Fruit fly (Drosophila melanogaster) whole organism, embryonic: ENCODE measurements around the gene CG14326.
A peak's percentile ranks its signal among the peaks of the same experiment; 100 is the strongest.

ENCODE experiments used
- Aef1 ChIP-seq: fragments of 200-800 bp; sonication (Bioruptor generic); IDR thresholded peaks from 3 replicates; pipeline ENCODE4 v1.3.6; 2022; ENCODE audit warnings: missing biosample characterization, missing genetic modification characterization
- CG10209 ChIP-seq: fragments of 200-800 bp; sonication (Bioruptor generic); optimal IDR thresholded peaks from 3 replicates; lab custom pipeline; 2017; ENCODE audit warnings: missing biosample characterization, mild to moderate bottlenecking, missing genetic modification characterization, missing genetic modification reagents
- CG11695 ChIP-seq: fragments of 200-800 bp; sonication (Bioruptor generic); IDR thresholded peaks from 3 replicates; pipeline ENCODE4 v1.3.6; 2022; ENCODE audit warnings: missing biosample characterization, missing genetic modification characterization
- CG11723 ChIP-seq: fragments of 200-800 bp; sonication (Bioruptor generic); optimal IDR thresholded peaks from 2 replicates; lab custom pipeline; 2017; ENCODE audit warnings: missing biosample characterization, mild to moderate bottlenecking, missing genetic modification characterization
- CG12769 ChIP-seq: fragments of 200-800 bp; sonication (Bioruptor generic); optimal IDR thresholded peaks from 2 replicates; lab custom pipeline; 2019; ENCODE audit warnings: missing biosample characterization, mild to moderate bottlenecking, missing genetic modification characterization, moderate library complexity
- CG15514 ChIP-seq: fragments of 200-800 bp; sonication (Bioruptor generic); optimal IDR thresholded peaks from 3 replicates; lab custom pipeline; 2017; ENCODE audit warnings: missing biosample characterization, missing genetic modification characterization, mild to moderate bottlenecking, moderate library complexity, missing genetic modification reagents
- CG17385 ChIP-seq: fragments of 200-800 bp; sonication (Bioruptor generic); optimal IDR thresholded peaks from 3 replicates; lab custom pipeline; 2018; ENCODE audit warnings: missing biosample characterization, mild to moderate bottlenecking, missing genetic modification characterization
- CG17829 ChIP-seq: fragments of 200-800 bp; optimal IDR thresholded peaks from 2 replicates; lab custom pipeline; 2019; ENCODE audit warnings: missing biosample characterization, mild to moderate bottlenecking, missing genetic modification characterization, moderate library complexity
- CG18599 ChIP-seq: fragments of 200-800 bp; sonication (Bioruptor generic); optimal IDR thresholded peaks from 3 replicates; lab custom pipeline; 2017; ENCODE audit warnings: missing biosample characterization, missing genetic modification characterization, mild to moderate bottlenecking, moderate library complexity, missing genetic modification reagents
- CG5180 ChIP-seq: fragments of 200-800 bp; sonication (Bioruptor generic); optimal IDR thresholded peaks from 3 replicates; lab custom pipeline; 2017; ENCODE audit warnings: missing biosample characterization, missing genetic modification characterization, mild to moderate bottlenecking, moderate library complexity, missing genetic modification reagents
- CG6175 ChIP-seq: fragments of 200-800 bp; sonication (Bioruptor generic); IDR thresholded peaks from 3 replicates; pipeline ENCODE4 v1.3.6; 2022; ENCODE audit warnings: missing biosample characterization, missing genetic modification characterization
- CG6654 ChIP-seq: fragments of 200-800 bp; sonication (Bioruptor generic); optimal IDR thresholded peaks from 2 replicates; lab custom pipeline; 2017; ENCODE audit warnings: missing biosample characterization, mild to moderate bottlenecking, missing genetic modification characterization
- CG6854 ChIP-seq: fragments of 200-800 bp; sonication (Bioruptor generic); optimal IDR thresholded peaks from 3 replicates; lab custom pipeline; 2017; ENCODE audit warnings: missing biosample characterization, mild to moderate bottlenecking, missing genetic modification characterization
- CG7786 ChIP-seq: fragments of 200-800 bp; sonication (Bioruptor generic); optimal IDR thresholded peaks from 2 replicates; lab custom pipeline; 2016; ENCODE audit warnings: missing biosample characterization, missing genetic modification characterization
- Deaf1 ChIP-seq: fragments of 200-800 bp; optimal IDR thresholded peaks from 3 replicates; lab custom pipeline; 2019; ENCODE audit warnings: missing biosample characterization, mild to moderate bottlenecking, missing genetic modification characterization, moderate library complexity
- Dp ChIP-seq: fragments of 200-800 bp; sonication (Bioruptor generic); optimal IDR thresholded peaks from 2 replicates; lab custom pipeline; 2018; ENCODE audit warnings: missing biosample characterization, mild to moderate bottlenecking, missing genetic modification characterization, moderate library complexity
- Ets65A ChIP-seq: fragments of 200-800 bp; sonication (Bioruptor generic); peaks from one replicate; lab custom pipeline; 2016; ENCODE audit warnings: missing biosample characterization, missing genetic modification characterization
- GATAe ChIP-seq: fragments of 200-800 bp; sonication (Bioruptor generic); conservative IDR thresholded peaks from 2 replicates; pipeline ENCODE4 v1.3.6; 2022; ENCODE audit warnings: missing biosample characterization, missing genetic modification characterization
- Hmr ChIP-seq: fragments of 200-800 bp; sonication (Bioruptor generic); optimal IDR thresholded peaks from 3 replicates; lab custom pipeline; 2017; ENCODE audit warnings: mild to moderate bottlenecking, missing biosample characterization, missing genetic modification reagents, missing genetic modification characterization
- Lpt ChIP-seq: fragments of >200 bp; optimal IDR thresholded peaks from 2 replicates; lab custom pipeline; 2018; ENCODE audit warnings: missing biosample characterization, missing genetic modification characterization
- Med ChIP-seq: fragments of 200-800 bp; sonication (Bioruptor generic); peaks from one replicate; lab custom pipeline; 2016; ENCODE audit warnings: missing biosample characterization, missing genetic modification characterization, mild to moderate bottlenecking, inconsistent platforms, moderate library complexity
- Nf-YA ChIP-seq: fragments of 200-800 bp; sonication (Bioruptor generic); IDR thresholded peaks from 2 replicates; pipeline ENCODE4 v1.3.6; 2022; ENCODE audit warnings: missing biosample characterization, missing genetic modification characterization
- NfI ChIP-seq: fragments of 200-800 bp; sonication (Bioruptor generic); optimal IDR thresholded peaks from 3 replicates; lab custom pipeline; 2018; ENCODE audit warnings: missing biosample characterization, mild to moderate bottlenecking, missing genetic modification characterization, moderate library complexity
- Optix ChIP-seq: fragments of 200-800 bp; sonication (Bioruptor generic); IDR thresholded peaks from 3 replicates; pipeline ENCODE4 v1.3.6; 2022; ENCODE audit warnings: missing biosample characterization, missing genetic modification characterization
- PHDP ChIP-seq: fragments of 200-800 bp; sonication (Bioruptor generic); optimal IDR thresholded peaks from 3 replicates; lab custom pipeline; 2018; ENCODE audit warnings: missing biosample characterization, mild to moderate bottlenecking, missing genetic modification characterization, moderate library complexity
- Stat92E ChIP-seq, 3 experiments: fragments of >200 bp in 2 of 3; fragments of 200-800 bp in 1 of 3; sonication (Bioruptor generic) in 1 of 3; optimal IDR thresholded peaks; 2 replicates each; lab custom pipeline; 2017 to 2019; ENCODE audit warnings: missing biosample characterization in 3 of 3, missing genetic modification characterization in 3 of 3, mild to moderate bottlenecking in 1 of 3, moderate library complexity in 1 of 3
- abd-A ChIP-seq: fragments of 200-800 bp; sonication (Bioruptor generic); optimal IDR thresholded peaks from 3 replicates; lab custom pipeline; 2019; ENCODE audit warnings: missing biosample characterization, mild to moderate bottlenecking, missing genetic modification characterization, moderate library complexity
- ash1 ChIP-seq: fragments of 200-800 bp; sonication (Bioruptor generic); optimal IDR thresholded peaks from 2 replicates; lab custom pipeline; 2018; ENCODE audit warnings: missing biosample characterization, mild to moderate bottlenecking, missing genetic modification characterization
- bab2 ChIP-seq: fragments of 200-800 bp; sonication (Bioruptor generic); optimal IDR thresholded peaks from 2 replicates; lab custom pipeline; 2016; ENCODE audit warnings: missing biosample characterization, missing genetic modification characterization
- cad ChIP-seq: fragments of >200 bp; optimal IDR thresholded peaks from 2 replicates; lab custom pipeline; 2017; ENCODE audit warnings: missing biosample characterization, missing genetic modification characterization
- cg ChIP-seq: fragments of 200-800 bp; sonication (Bioruptor generic); optimal IDR thresholded peaks from 3 replicates; lab custom pipeline; 2019; ENCODE audit warnings: missing biosample characterization, mild to moderate bottlenecking, missing genetic modification characterization, moderate library complexity
- ci ChIP-seq: fragments of 200-800 bp; sonication (Bioruptor generic); IDR thresholded peaks from 3 replicates; pipeline ENCODE4 v1.3.6; 2022; ENCODE audit warnings: missing biosample characterization, missing genetic modification characterization
- emc ChIP-seq: fragments of 200-800 bp; sonication (Bioruptor generic); optimal IDR thresholded peaks from 2 replicates; lab custom pipeline; 2016; ENCODE audit warnings: missing biosample characterization, missing genetic modification characterization
- gt ChIP-seq: fragments of 200-800 bp; sonication (Bioruptor generic); IDR thresholded peaks from 2 replicates; pipeline ENCODE4 v1.3.6; 2022; ENCODE audit warnings: missing biosample characterization, missing genetic modification characterization
- inv ChIP-seq: fragments of 200-800 bp; sonication (Bioruptor generic); IDR thresholded peaks from 2 replicates; pipeline ENCODE4 v1.3.6; 2022; ENCODE audit warnings: missing biosample characterization, missing genetic modification characterization; ENCODE audit not compliant: partially characterized antibody
- lmd ChIP-seq: fragments of 200-800 bp; sonication (Bioruptor generic); IDR thresholded peaks from 2 replicates; pipeline ENCODE4 v1.3.6; 2022; ENCODE audit warnings: missing biosample characterization, missing genetic modification characterization
- lov ChIP-seq, 2 experiments: fragments of 200-800 bp in 1 of 2; fragments of >200 bp in 1 of 2; sonication (Bioruptor generic) in 1 of 2; IDR thresholded peaks in 1 of 2; optimal IDR thresholded peaks in 1 of 2; 2 replicates in 1 of 2; 3 replicates in 1 of 2; pipeline versions ENCODE4 v1.3.6 to Lab custom; 2017 to 2022; ENCODE audit warnings: missing biosample characterization in 1 of 2, missing genetic modification characterization in 1 of 2
- luna ChIP-seq: fragments of 200-800 bp; sonication (Bioruptor generic); optimal IDR thresholded peaks from 2 replicates; lab custom pipeline; 2016; ENCODE audit warnings: missing biosample characterization, missing genetic modification characterization
- mam ChIP-seq: fragments of 200-800 bp; sonication (Bioruptor generic); optimal IDR thresholded peaks from 3 replicates; lab custom pipeline; 2016; ENCODE audit warnings: missing biosample characterization, missing genetic modification characterization
- oc ChIP-seq: fragments of 200-800 bp; sonication (Bioruptor generic); optimal IDR thresholded peaks from 2 replicates; lab custom pipeline; 2018; ENCODE audit warnings: missing biosample characterization, mild to moderate bottlenecking, missing genetic modification characterization, moderate library complexity
- pfk ChIP-seq: fragments of 200-800 bp; sonication (Bioruptor generic); optimal IDR thresholded peaks from 2 replicates; lab custom pipeline; 2018; ENCODE audit warnings: missing biosample characterization, mild to moderate bottlenecking, missing genetic modification characterization, moderate library complexity
- pho ChIP-seq: fragments of 200-800 bp; sonication (Bioruptor generic); optimal IDR thresholded peaks from 2 replicates; lab custom pipeline; 2016; ENCODE audit warnings: missing biosample characterization, missing genetic modification characterization
- pros ChIP-seq: fragments of 200-800 bp; sonication (Bioruptor generic); optimal IDR thresholded peaks from 3 replicates; lab custom pipeline; 2019; ENCODE audit warnings: missing biosample characterization, mild to moderate bottlenecking, missing genetic modification characterization, moderate library complexity
- ranshi ChIP-seq: fragments of 200-800 bp; sonication (Bioruptor generic); IDR thresholded peaks from 2 replicates; pipeline ENCODE4 v1.3.6; 2022; ENCODE audit warnings: missing biosample characterization, missing genetic modification characterization
- salm ChIP-seq: fragments of 200-800 bp; sonication (Bioruptor generic); optimal IDR thresholded peaks from 2 replicates; lab custom pipeline; 2018; ENCODE audit warnings: missing biosample characterization, mild to moderate bottlenecking, missing genetic modification characterization
- tin ChIP-seq: fragments of 200-800 bp; sonication (Bioruptor generic); optimal IDR thresholded peaks from 3 replicates; lab custom pipeline; 2016; ENCODE audit warnings: missing biosample characterization, missing genetic modification characterization
- tio ChIP-seq: fragments of 200-800 bp; sonication (Bioruptor generic); optimal IDR thresholded peaks from 2 replicates; lab custom pipeline; 2017; ENCODE audit warnings: missing biosample characterization, missing genetic modification characterization, inconsistent platforms
- vnd ChIP-seq: fragments of 200-800 bp; sonication (Bioruptor generic); IDR thresholded peaks from 3 replicates; pipeline ENCODE4 v1.3.6; 2022; ENCODE audit warnings: missing biosample characterization, missing genetic modification characterization; ENCODE audit not compliant: partially characterized antibody

Gene CG14326

DNA sequence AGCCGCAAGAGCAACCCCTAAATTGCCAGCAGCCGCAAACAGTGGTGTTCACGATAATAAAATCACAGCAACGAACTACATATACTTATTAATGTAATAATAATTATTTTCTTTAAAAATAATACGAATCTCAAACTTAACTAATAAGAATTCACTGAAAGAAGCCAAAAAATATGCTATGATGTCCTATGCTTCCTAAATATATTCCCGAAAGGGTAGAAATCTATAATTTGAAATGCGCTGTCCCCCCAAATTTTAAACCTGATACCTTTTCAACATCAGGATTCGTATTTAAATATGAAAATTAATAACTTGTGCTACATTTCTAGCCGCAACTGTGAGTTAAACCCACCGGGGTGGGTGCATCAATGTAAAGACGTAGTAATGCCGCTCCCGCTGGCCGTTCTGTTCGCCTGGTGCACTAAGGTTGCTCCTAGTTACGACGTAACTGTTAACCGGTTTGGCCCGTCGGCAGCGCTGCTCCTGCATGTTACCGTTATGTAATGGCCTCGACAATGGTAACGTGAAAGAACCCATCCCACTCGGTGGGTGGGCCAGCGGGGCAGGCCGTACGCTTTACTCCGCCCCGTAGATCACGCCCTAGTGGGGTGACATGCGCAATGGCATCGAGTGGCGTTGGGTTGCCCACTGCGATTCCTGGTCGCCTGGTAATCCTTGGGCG lies 14.6 kb upstream of the CG14326 start (continued):
- TF ChIP-seq CG17385, result peak; percentile 83
- TF ChIP-seq pros (GFP tag; lab: Kevin White, UChicago), result peak; percentile 99
- no peak for TF ChIP-seq inv (GFP tag; lab: Robert Waterston, UW)
- peak; percentile 14 for TF ChIP-seq mam (GFP tag; lab: Kevin White, UChicago)
- TF ChIP-seq abd-A, result peak; percentile 66
- peak; percentile 91 for TF ChIP-seq CG17829 (tag; lab: Kevin White, UChicago)
- no peak for TF ChIP-seq Nf-YA (GFP tag; lab: Robert Waterston, UW)
- peak; percentile 70 for TF ChIP-seq CG11723 (GFP tag; lab: Kevin White, UChicago)
- no peak for TF ChIP-seq CG6175
- TF ChIP-seq Med (GFP tag; lab: Kevin White, UChicago), result peak; percentile 78
- peak; percentile 65 for TF ChIP-seq CG5180 (GFP tag; lab: Kevin White, UChicago)
- TF ChIP-seq gt, result peak; percentile 68; the same call in 1 of the 2 replicates
- TF ChIP-seq Stat92E (GFP tag; optimal IDR thresholded peaks at IDR 0.05; lab: Kevin White, UChicago), result no peak
- peak; percentile 37 for TF ChIP-seq oc
- peak; percentile 25 for TF ChIP-seq CG12769 (tag; lab: Kevin White, UChicago)
- TF ChIP-seq CG10209 (GFP tag; lab: Kevin White, UChicago), result peak; percentile 88
- peak; percentile 91 for TF ChIP-seq CG18599
- peak; percentile 72 for TF ChIP-seq tin
- no peak for TF ChIP-seq pfk (GFP tag; lab: Kevin White, UChicago)
- TF ChIP-seq CG6654 (GFP tag; lab: Kevin White, UChicago), result peak; percentile 55
- TF ChIP-seq Lpt (GFP tag; lab: Kevin White, UChicago), result no peak
- peak; percentile 82 for TF ChIP-seq NfI (GFP tag; lab: Kevin White, UChicago)
- peak; percentile 2 for TF ChIP-seq CG7786 (GFP tag; lab: Kevin White, UChicago)
- peak; percentile 69 for TF ChIP-seq ranshi (GFP tag; lab: Robert Waterston, UW)
- 0 out of 3 replicates have a peak, but pooled peaks have one; percentile 27 for TF ChIP-seq vnd
- TF ChIP-seq Deaf1 (tag; lab: Kevin White, UChicago), result peak; percentile 38
- TF ChIP-seq ash1 (GFP tag; lab: Kevin White, UChicago), result no peak
- no peak for TF ChIP-seq cad (GFP tag; lab: Kevin White, UChicago)
- TF ChIP-seq Aef1 (GFP tag; lab: Robert Waterston, UW), result peak; percentile 46; the same call in 2 of the 3 replicates
- peak; percentile 75 for TF ChIP-seq salm (tag; lab: Kevin White, UChicago)
- peak; percentile 17; the same call in 1 of the 3 replicates for TF ChIP-seq ci (GFP tag; lab: Robert Waterston, UW)
- no peak for TF ChIP-seq Dp (GFP tag; lab: Kevin White, UChicago)
- TF ChIP-seq tio (GFP tag; lab: Kevin White, UChicago), result peak; percentile 74
- no peak for TF ChIP-seq pho (GFP tag; lab: Kevin White, UChicago)
- TF ChIP-seq cg (GFP tag; lab: Kevin White, UChicago), result no peak
- TF ChIP-seq lmd (GFP tag; lab: Robert Waterston, UW), result peak; percentile 83
- peak; percentile 83 for TF ChIP-seq PHDP (tag; lab: Kevin White, UChicago)
- TF ChIP-seq GATAe (GFP tag; lab: Robert Waterston, UW), result no peak
- peak; percentile 76 for TF ChIP-seq CG11695
- no peak for TF ChIP-seq luna
- TF ChIP-seq CG15514 (GFP tag; lab: Kevin White, UChicago), result peak; percentile 63
- TF ChIP-seq Ets65A (GFP tag; lab: Kevin White, UChicago), result peak; percentile 65
- TF ChIP-seq emc (GFP tag; lab: Kevin White, UChicago), result no peak
- peak; percentile 20 for TF ChIP-seq bab2 (GFP tag; lab: Kevin White, UChicago)
- peak; percentile 90 for TF ChIP-seq Hmr (GFP tag; lab: Kevin White, UChicago)
- TF ChIP-seq Optix, result no peak; the same call in 2 of the 3 replicates
- peak; percentile 82 for TF ChIP-seq CG6854 (GFP tag; lab: Kevin White, UChicago)
- no peak for TF ChIP-seq lov (optimal IDR thresholded peaks at IDR 0.05; lab: Kevin White, UChicago)
- no peak for TF ChIP-seq lov (GFP tag; IDR thresholded peaks at IDR 0.05; lab: Robert Waterston, UW)
